Worm (Caenorhabditis elegans) whole organism, early embryonic: ENCODE measurements around the gene clec-243.
"Not testable (repeated sequence)": the region's sequence is repeated elsewhere in the genome, so short reads cannot be mapped to it uniquely, and the experiment has no call there.

Experiments used
- B0310.2 ChIP-seq: sonication (generic microtip); optimal IDR thresholded peaks from 2 replicates; lab custom pipeline; 2016; ENCODE audit warnings: mild to moderate bottlenecking, missing genetic modification characterization, missing compliant biosample characterization
- F13C5.2 ChIP-seq: sonication (generic microtip); optimal IDR thresholded peaks from 2 replicates; lab custom pipeline; 2017; ENCODE audit warnings: mild to moderate bottlenecking, missing genetic modification characterization, inconsistent platforms, missing compliant biosample characterization
- aly-1 ChIP-seq: sonication (generic microtip); optimal IDR thresholded peaks from 2 replicates; lab custom pipeline; 2016; ENCODE audit warnings: missing genetic modification characterization, missing compliant biosample characterization
- ama-1 ChIP-seq: fragments of 150-350 bp; optimal IDR thresholded peaks from 2 replicates; lab custom pipeline; 2014
- ceh-13 ChIP-seq: fragments of 200-800 bp; sonication (Bioruptor generic); optimal IDR thresholded peaks from 2 replicates; lab custom pipeline; 2018; ENCODE audit warnings: mild to moderate bottlenecking, missing genetic modification characterization, missing compliant biosample characterization
- ceh-36 ChIP-seq: sonication (generic microtip); optimal IDR thresholded peaks from 2 replicates; lab custom pipeline; 2016; ENCODE audit warnings: missing genetic modification characterization, inconsistent platforms, missing compliant biosample characterization
- ets-7 ChIP-seq: sonication (generic microtip); optimal IDR thresholded peaks from 2 replicates; lab custom pipeline; 2016; ENCODE audit warnings: missing genotype, missing genetic modification characterization, missing compliant biosample characterization
- flt-1 ChIP-seq: fragments of 200-800 bp; sonication (Bioruptor generic); IDR thresholded peaks from 2 replicates; pipeline ENCODE4 v1.3.6; 2022; ENCODE audit warnings: missing genetic modification characterization, missing compliant biosample characterization
- hmbx-1 ChIP-seq: sonication (generic microtip); optimal IDR thresholded peaks from 2 replicates; lab custom pipeline; 2016; ENCODE audit warnings: mild to moderate bottlenecking, missing genetic modification characterization, missing compliant biosample characterization
- hmg-4 ChIP-seq: fragments of 200-800 bp; sonication (Bioruptor generic); optimal IDR thresholded peaks from 2 replicates; lab custom pipeline; 2018; ENCODE audit warnings: mild to moderate bottlenecking, missing genetic modification characterization, missing compliant biosample characterization
- hnd-1 ChIP-seq: sonication (generic microtip); optimal IDR thresholded peaks from 2 replicates; lab custom pipeline; 2016; ENCODE audit warnings: missing genetic modification characterization, missing compliant biosample characterization
- pes-1 ChIP-seq: fragments of 200-800 bp; sonication (Bioruptor generic); IDR thresholded peaks from 2 replicates; pipeline ENCODE4 v1.3.6; 2022; ENCODE audit warnings: missing genetic modification reagents, missing genetic modification characterization, missing compliant biosample characterization
- scrt-1 ChIP-seq: fragments of 200-800 bp; sonication (Bioruptor generic); IDR thresholded peaks from 2 replicates; pipeline ENCODE4 v1.3.6; 2022; ENCODE audit warnings: missing genetic modification characterization, missing compliant biosample characterization
- sea-1 ChIP-seq: fragments of 200-800 bp; sonication (Bioruptor generic); conservative IDR thresholded peaks from 2 replicates; pipeline ENCODE4 v1.3.6; 2022; ENCODE audit warnings: missing genetic modification characterization, missing compliant biosample characterization
- tbx-11 ChIP-seq: fragments of 200-800 bp; sonication (Bioruptor generic); IDR thresholded peaks from 2 replicates; pipeline ENCODE4 v1.3.6; 2022; ENCODE audit warnings: missing genetic modification characterization, missing compliant biosample characterization
- tbx-37 ChIP-seq: fragments of 200-800 bp; sonication (Bioruptor generic); conservative IDR thresholded peaks from 2 replicates; pipeline ENCODE4 v1.3.6; 2022; ENCODE audit warnings: missing genetic modification reagents, missing genetic modification characterization, missing compliant biosample characterization
- tra-4 ChIP-seq: sonication (generic microtip); optimal IDR thresholded peaks from 2 replicates; lab custom pipeline; 2017; ENCODE audit warnings: missing genetic modification characterization, missing compliant biosample characterization

The clec-243 gene

ce11 chrV:17258868-17259267 lies 10.1 kb upstream of the clec-243 start, which contains the start of gene fbxa-85:
TSS of gene fbxa-85 (plus strand) at chrV:17259168.
- TF ChIP-seq hmg-4 (GFP tag; lab: Kevin White, UChicago) (no peak), ceh-13 (GFP tag; lab: Kevin White, UChicago) (no peak), tra-4 (tag; lab: Kevin White, UChicago) (no peak), tbx-11 (GFP tag; lab: Robert Waterston, UW) (no peak), ceh-36 (tag; lab: Kevin White, UChicago) (no peak), flt-1 (GFP tag; lab: Robert Waterston, UW) (no peak), ets-7 (tag; lab: Kevin White, UChicago) (no peak), aly-1 (tag; lab: Kevin White, UChicago) (no peak)

- no peak for TF ChIP-seq ama-1
- TF ChIP-seq ets-7 (tag; lab: Kevin White, UChicago) = no peak
- TF ChIP-seq B0310.2 (tag; lab: Kevin White, UChicago) = no peak
- TF ChIP-seq tbx-11 (GFP tag; lab: Robert Waterston, UW) = no peak
- no peak for TF ChIP-seq sea-1 (GFP tag; lab: Robert Waterston, UW)
- TF ChIP-seq F13C5.2 = no peak
- no peak for TF ChIP-seq hmbx-1 (tag; lab: Kevin White, UChicago)
- no peak for TF ChIP-seq hmg-4 (GFP tag; lab: Kevin White, UChicago)
- no peak for TF ChIP-seq tra-4 (tag; lab: Kevin White, UChicago)
- no peak for TF ChIP-seq tbx-37 (GFP tag; lab: Robert Waterston, UW)
- TF ChIP-seq flt-1 (GFP tag; lab: Robert Waterston, UW) = no peak
- no peak for TF ChIP-seq scrt-1 (GFP tag; lab: Robert Waterston, UW)
- no peak for TF ChIP-seq aly-1 (tag; lab: Kevin White, UChicago)
- TF ChIP-seq ceh-36 (tag; lab: Kevin White, UChicago) = no peak
Measured at ce11 chrV:17258244-17258643, 9.4 kb upstream of the clec-243 start.

- no peak for TF ChIP-seq hnd-1 (tag; lab: Kevin White, UChicago)
- TF ChIP-seq aly-1 (tag; lab: Kevin White, UChicago) = no peak
- TF ChIP-seq ceh-13 (GFP tag; lab: Kevin White, UChicago) = no peak
Measured at ce11 chrV:17257637-17258036, 8.8 kb upstream of the clec-243 start.

ce11 chrV:17255454-17255853 lies 6.6 kb upstream of the clec-243 start, which contains the start of gene srh-115:
TSS of gene srh-115 (plus strand) at chrV:17255754.
- TF ChIP-seq tbx-37 (GFP tag; lab: Robert Waterston, UW) = no peak
- TF ChIP-seq tbx-11 (GFP tag; lab: Robert Waterston, UW) = no peak
- TF ChIP-seq tra-4 (tag; lab: Kevin White, UChicago) = no peak
- no peak for TF ChIP-seq aly-1 (tag; lab: Kevin White, UChicago)
- no peak for TF ChIP-seq pes-1 (GFP tag; lab: Robert Waterston, UW)
- no peak for TF ChIP-seq ceh-13 (GFP tag; lab: Kevin White, UChicago)

ce11 chrV:17255028-17255427 lies 6.2 kb upstream of the clec-243 start, which contains the start of gene srh-116:
TSS of gene srh-116 (minus strand) at chrV:17255128.
- not testable (repeated sequence) for TF ChIP-seq sea-1 (GFP tag; lab: Robert Waterston, UW); ama-1; ets-7 (tag; lab: Kevin White, UChicago)

- TF ChIP-seq hmg-4 (GFP tag; lab: Kevin White, UChicago) = no peak
- no peak for TF ChIP-seq ceh-13 (GFP tag; lab: Kevin White, UChicago)
- no peak for TF ChIP-seq scrt-1 (GFP tag; lab: Robert Waterston, UW)
- no peak for TF ChIP-seq F13C5.2
- TF ChIP-seq B0310.2 (tag; lab: Kevin White, UChicago) = no peak
- TF ChIP-seq ceh-36 (tag; lab: Kevin White, UChicago) = no peak
- TF ChIP-seq ama-1 = no peak
- TF ChIP-seq flt-1 (GFP tag; lab: Robert Waterston, UW) = no peak
- no peak for TF ChIP-seq pes-1 (GFP tag; lab: Robert Waterston, UW)
Measured at ce11 chrV:17251364-17251961, 2.6 kb upstream of the clec-243 start, which contains the start of gene Y61B8A.6. TSS of gene Y61B8A.6 (plus strand) at chrV:17251911.

- no peak for TF ChIP-seq scrt-1 (GFP tag; lab: Robert Waterston, UW)
- no peak for TF ChIP-seq ceh-36 (tag; lab: Kevin White, UChicago)
- TF ChIP-seq pes-1 (GFP tag; lab: Robert Waterston, UW) = no peak
- no peak for TF ChIP-seq hmg-4 (GFP tag; lab: Kevin White, UChicago)
- no peak for TF ChIP-seq B0310.2 (tag; lab: Kevin White, UChicago)
- no peak for TF ChIP-seq ets-7 (tag; lab: Kevin White, UChicago)
- no peak for TF ChIP-seq ceh-13 (GFP tag; lab: Kevin White, UChicago)
- TF ChIP-seq tbx-37 (GFP tag; lab: Robert Waterston, UW) = no peak
- TF ChIP-seq sea-1 (GFP tag; lab: Robert Waterston, UW) = no peak
- no peak for TF ChIP-seq hmbx-1 (tag; lab: Kevin White, UChicago)
- no peak for TF ChIP-seq hnd-1 (tag; lab: Kevin White, UChicago)
- TF ChIP-seq aly-1 (tag; lab: Kevin White, UChicago) = no peak
- no peak for TF ChIP-seq tbx-11 (GFP tag; lab: Robert Waterston, UW)
- TF ChIP-seq ama-1 = no peak
- TF ChIP-seq F13C5.2 = no peak
Measured at ce11 chrV:17245406-17245805, 3.4 kb downstream of the clec-243 start, which contains the start of gene clec-242. TSS of gene clec-242 (minus strand) at chrV:17245506.

- TF ChIP-seq hnd-1 (tag; lab: Kevin White, UChicago) = no peak
Measured at ce11 chrV:17243016-17243415, 5.8 kb downstream of the clec-243 start.
